Worm (Caenorhabditis elegans): Measurements from ENCODE around the gene idpc-6.

idpc-6 gene

ce11 chrV:9619850-9620249 lies at the start of gene idpc-6:
Gene idpc-6, plus strand, starts transcription at chrV:9620150.
- no peak for TF ChIP-seq unc-62 (GFP tag; optimal IDR thresholded peaks at IDR 0.05)
- TF ChIP-seq unc-55 (GFP tag; optimal IDR thresholded peaks at IDR 0.05): no peak
- no peak for TF ChIP-seq Y55F3AM.14 (GFP tag; optimal IDR thresholded peaks at IDR 0.05)
- TF ChIP-seq egl-27 (tag; optimal IDR thresholded peaks at IDR 0.05): no peak

- no peak for TF ChIP-seq ZK546.5 (tag; optimal IDR thresholded peaks at IDR 0.05)
- TF ChIP-seq lin-13 (GFP tag; optimal IDR thresholded peaks at IDR 0.05): no peak
- TF ChIP-seq nhr-12 (tag; optimal IDR thresholded peaks at IDR 0.05): no peak
- no peak for TF ChIP-seq ama-1 (optimal IDR thresholded peaks at IDR 0.05)
Observed at ce11 chrV:9570197-9570596, 49.8 kb upstream of the idpc-6 start, which contains the start of gene F25B3.5. Gene F25B3.5, minus strand, starts transcription at chrV:9570297.

- TF ChIP-seq sma-3 (GFP tag; optimal IDR thresholded peaks at IDR 0.05): no peak
Observed at ce11 chrV:9571056-9571455, 48.9 kb upstream of the idpc-6 start.

ce11 chrV:9571673-9572072 lies 48.3 kb upstream of the idpc-6 start:
- TF ChIP-seq ztf-1 (GFP tag; conservative IDR thresholded peaks at IDR 0.05) (no peak), skn-1 (tag; optimal IDR thresholded peaks at IDR 0.05) (no peak), elt-3 (tag; optimal IDR thresholded peaks at IDR 0.05) (no peak), dmd-4 (tag; optimal IDR thresholded peaks at IDR 0.05) (no peak), R02D3.7 (tag; optimal IDR thresholded peaks at IDR 0.05) (no peak), alr-1 (tag; optimal IDR thresholded peaks at IDR 0.05) (no peak), ztf-11 (tag; optimal IDR thresholded peaks at IDR 0.05) (no peak), lin-11 (tag; optimal IDR thresholded peaks at IDR 0.05) (no peak), nhr-21 (tag; optimal IDR thresholded peaks at IDR 0.05) (no peak), blmp-1 (tag; optimal IDR thresholded peaks at IDR 0.05; ENCODE audit: insufficient read depth) (no peak), nhr-11 (tag; optimal IDR thresholded peaks at IDR 0.05) (no peak), lin-39 (tag; optimal IDR thresholded peaks at IDR 0.05) (no peak)

ce11 chrV:9576991-9577390 lies 43.0 kb upstream of the idpc-6 start, which contains the start of gene F25B3.2:
Gene F25B3.2, plus strand, starts transcription at chrV:9577291.
- TF ChIP-seq dmd-4 (tag; optimal IDR thresholded peaks at IDR 0.05): no peak
- TF ChIP-seq nhr-11 (tag; optimal IDR thresholded peaks at IDR 0.05): no peak
- TF ChIP-seq elt-3 (tag; optimal IDR thresholded peaks at IDR 0.05): no peak
- TF ChIP-seq blmp-1 (tag; optimal IDR thresholded peaks at IDR 0.05; ENCODE audit: insufficient read depth): no peak
- TF ChIP-seq nhr-77 (tag; optimal IDR thresholded peaks at IDR 0.05): no peak
- TF ChIP-seq mab-5 (tag; optimal IDR thresholded peaks at IDR 0.05): no peak
- TF ChIP-seq zag-1 (tag; optimal IDR thresholded peaks at IDR 0.05): no peak
- no peak for TF ChIP-seq nhr-25 (tag; optimal IDR thresholded peaks at IDR 0.05)
- TF ChIP-seq peb-1 (tag; optimal IDR thresholded peaks at IDR 0.05): no peak
- TF ChIP-seq aly-2 (tag; optimal IDR thresholded peaks at IDR 0.05): no peak
- TF ChIP-seq lin-39 (tag; optimal IDR thresholded peaks at IDR 0.05): no peak
- TF ChIP-seq R02D3.7 (tag; optimal IDR thresholded peaks at IDR 0.05): no peak
- no peak for TF ChIP-seq unc-39 (tag; optimal IDR thresholded peaks at IDR 0.05)
- no peak for TF ChIP-seq ZK546.5 (tag; optimal IDR thresholded peaks at IDR 0.05)

- TF ChIP-seq unc-39 (tag; optimal IDR thresholded peaks at IDR 0.05) (no peak), nhr-23 (tag; optimal IDR thresholded peaks at IDR 0.05) (no peak), peb-1 (tag; optimal IDR thresholded peaks at IDR 0.05) (no peak), mab-5 (tag; optimal IDR thresholded peaks at IDR 0.05) (peak; percentile 16), gmeb-1 (tag; optimal IDR thresholded peaks at IDR 0.05) (peak; percentile 60), ztf-4 (tag; optimal IDR thresholded peaks at IDR 0.05) (peak; percentile 7), unc-55 (GFP tag; optimal IDR thresholded peaks at IDR 0.05) (no peak), R02D3.7 (tag; optimal IDR thresholded peaks at IDR 0.05) (no peak), skn-1 (tag; optimal IDR thresholded peaks at IDR 0.05) (no peak), zag-1 (tag; optimal IDR thresholded peaks at IDR 0.05) (no peak), fos-1 (tag; optimal IDR thresholded peaks at IDR 0.05) (peak; percentile 9), unc-62 (GFP tag; optimal IDR thresholded peaks at IDR 0.05) (no peak), nhr-25 (tag; optimal IDR thresholded peaks at IDR 0.05) (no peak), elt-1 (tag; optimal IDR thresholded peaks at IDR 0.05) (no peak), C34F6.9 (tag; optimal IDR thresholded peaks at IDR 0.05) (peak; percentile 45), ama-1 (optimal IDR thresholded peaks at IDR 0.05) (no peak), egl-27 (tag; optimal IDR thresholded peaks at IDR 0.05) (no peak), dmd-4 (tag; optimal IDR thresholded peaks at IDR 0.05) (no peak), lsy-2 (tag; optimal IDR thresholded peaks at IDR 0.05) (no peak), nhr-21 (tag; optimal IDR thresholded peaks at IDR 0.05) (no peak), lin-11 (tag; optimal IDR thresholded peaks at IDR 0.05) (peak; percentile 64), snpc-4 (tag; optimal IDR thresholded peaks at IDR 0.05) (no peak), sma-9 (GFP tag; optimal IDR thresholded peaks at IDR 0.05) (peak; percentile 30), sma-9 (tag; optimal IDR thresholded peaks at IDR 0.05) (no peak), sma-3 (GFP tag; optimal IDR thresholded peaks at IDR 0.05) (peak; percentile 41), lin-13 (GFP tag; optimal IDR thresholded peaks at IDR 0.05) (peak; percentile 40), elt-3 (tag; optimal IDR thresholded peaks at IDR 0.05) (no peak), nhr-77 (tag; optimal IDR thresholded peaks at IDR 0.05) (no peak), nhr-129 (tag; optimal IDR thresholded peaks at IDR 0.05) (peak; percentile 50), nhr-10 (tag; optimal IDR thresholded peaks at IDR 0.05) (no peak)
Observed at ce11 chrV:9582594-9583322, 37.2 kb upstream of the idpc-6 start, which contains the start of gene rtfo-1. Gene rtfo-1, minus strand, starts transcription at chrV:9582644.

Data from whole organism, L2 larva.